Worm (Caenorhabditis elegans): ENCODE results near the gene fbxa-74.

ce11 chrIII:1733412-1733811 is 34.6 kb upstream of the fbxa-74 start:
- no peak for TF ChIP-seq ama-1 (optimal IDR thresholded peaks at IDR 0.05)
- no peak for TF ChIP-seq hmg-4 (GFP tag; optimal IDR thresholded peaks at IDR 0.05)

Data from whole organism, early embryonic.